Worm (Caenorhabditis elegans): ENCODE results near the gene K07C5.9.
A peak's percentile ranks its signal among the peaks of the same experiment; 100 is the strongest.

Gene K07C5.9

DNA sequence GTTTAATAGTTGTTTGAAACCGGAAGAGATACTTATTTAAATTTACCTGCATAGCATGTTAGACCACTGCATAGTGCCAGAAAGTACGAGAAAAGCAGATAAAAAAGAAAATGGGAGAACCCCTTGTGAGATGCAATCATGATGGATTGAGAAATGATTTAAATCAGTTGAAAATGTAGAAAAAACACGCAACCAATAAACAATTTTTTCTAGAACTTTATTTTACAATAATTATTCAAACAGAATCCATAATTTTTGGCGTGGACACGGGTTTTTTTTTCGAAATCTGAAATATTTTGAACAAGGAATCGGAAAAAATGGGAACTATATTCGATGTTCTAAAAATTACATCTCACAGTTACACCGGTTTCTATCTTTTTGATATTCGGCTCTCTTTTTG is 29.3 kb upstream of the K07C5.9 start, which contains the start of gene AC3.12:
AC3.12 (minus strand) TSS at position 101 of the 400 bp plus-strand sequence.
- TF ChIP-seq zip-8 (tag; optimal IDR thresholded peaks at IDR 0.05) (no peak), cnd-1 (tag; optimal IDR thresholded peaks at IDR 0.05) (no peak), bed-3 (GFP tag; optimal IDR thresholded peaks at IDR 0.05) (no peak)

DNA sequence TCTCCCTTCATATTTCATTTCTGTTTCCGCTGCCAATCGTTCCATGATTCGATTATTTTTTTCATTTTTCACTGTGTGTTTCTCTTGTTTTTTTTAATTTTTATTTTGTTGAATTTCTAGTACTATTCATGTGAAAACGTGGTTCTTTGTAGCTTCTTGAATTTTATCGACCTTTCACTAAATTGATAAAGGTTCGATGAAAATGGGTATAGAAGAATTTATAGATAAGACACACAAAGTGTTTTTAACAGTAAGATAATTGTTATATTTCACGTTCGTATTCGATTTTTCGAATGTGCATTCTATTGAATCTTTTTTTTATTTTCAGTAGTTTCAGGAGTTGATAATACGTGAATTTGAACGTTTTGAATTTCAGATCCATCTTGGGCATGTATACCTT is 22.0 kb upstream of the K07C5.9 start, which contains the start of gene ugt-49:
ugt-49 (plus strand) TSS at position 371 of the 400 bp plus-strand sequence.
- TF ChIP-seq ces-1 (GFP tag; optimal IDR thresholded peaks at IDR 0.05) (no peak), nhr-12 (tag; optimal IDR thresholded peaks at IDR 0.05) (no peak), sem-2 (GFP tag; optimal IDR thresholded peaks at IDR 0.05) (no peak), unc-62 (GFP tag; optimal IDR thresholded peaks at IDR 0.05) (no peak), mab-5 (tag; optimal IDR thresholded peaks at IDR 0.05) (no peak), nhr-2 (tag; optimal IDR thresholded peaks at IDR 0.05) (no peak)

DNA sequence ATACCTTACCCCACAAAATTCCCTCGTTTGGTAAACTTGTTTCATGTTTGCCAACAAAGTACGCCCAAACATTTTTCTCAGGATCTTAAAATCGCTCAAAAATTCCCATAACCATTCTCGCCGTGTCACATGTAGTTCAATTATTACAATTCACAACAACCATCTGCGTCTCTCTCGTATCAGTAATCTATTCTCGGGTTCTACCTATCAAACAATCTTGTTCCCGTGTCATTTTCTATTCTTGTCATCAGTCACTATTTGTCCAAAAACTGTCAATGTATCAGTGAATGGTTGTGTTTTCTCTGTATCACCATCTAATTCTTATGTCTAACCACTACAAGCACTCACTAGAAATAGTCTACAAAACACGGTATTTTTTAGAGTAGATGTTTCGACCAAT is 21.2 kb upstream of the K07C5.9 start:
- no peak for TF ChIP-seq elt-3 (tag; optimal IDR thresholded peaks at IDR 0.05)
- no peak for TF ChIP-seq snpc-4 (tag; optimal IDR thresholded peaks at IDR 0.05)
- no peak for TF ChIP-seq mab-5 (tag; optimal IDR thresholded peaks at IDR 0.05)
- TF ChIP-seq unc-39 (tag; optimal IDR thresholded peaks at IDR 0.05): no peak
- TF ChIP-seq nhr-2 (tag; optimal IDR thresholded peaks at IDR 0.05): no peak
- no peak for TF ChIP-seq zip-8 (tag; optimal IDR thresholded peaks at IDR 0.05)
- TF ChIP-seq sem-2 (GFP tag; optimal IDR thresholded peaks at IDR 0.05): no peak
- TF ChIP-seq nhr-76 (tag; optimal IDR thresholded peaks at IDR 0.05): no peak
- no peak for TF ChIP-seq ham-2 (GFP tag; optimal IDR thresholded peaks at IDR 0.05)

DNA sequence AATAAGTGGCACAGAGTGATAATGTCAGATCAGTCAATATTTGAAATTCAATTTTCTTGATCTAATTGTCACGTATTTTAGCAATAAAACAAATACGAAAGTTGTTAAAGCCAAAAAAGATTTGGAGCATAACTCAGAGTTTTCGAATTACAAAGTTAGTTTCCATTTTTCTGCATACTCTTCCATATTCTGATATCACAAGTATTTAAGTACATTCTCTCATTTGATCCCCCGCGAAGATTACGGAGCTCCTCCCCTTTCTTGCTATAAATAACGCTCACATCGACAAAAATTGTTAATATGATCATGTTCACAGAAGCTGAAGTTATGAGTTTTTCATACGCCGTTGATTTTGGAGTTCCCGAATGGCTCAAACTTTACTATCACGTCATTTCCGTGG is 18.3 kb upstream of the K07C5.9 start, which contains the start of gene sri-20:
sri-20 (plus strand) TSS at position 301 of the 400 bp plus-strand sequence.
- TF ChIP-seq ces-1 (GFP tag; optimal IDR thresholded peaks at IDR 0.05): no peak
- TF ChIP-seq sem-2 (GFP tag; optimal IDR thresholded peaks at IDR 0.05): no peak
- no peak for TF ChIP-seq zip-8 (tag; optimal IDR thresholded peaks at IDR 0.05)
- no peak for TF ChIP-seq sptf-1 (tag; optimal IDR thresholded peaks at IDR 0.05)
- TF ChIP-seq lsy-2 (tag; optimal IDR thresholded peaks at IDR 0.05): no peak
- no peak for TF ChIP-seq lin-32 (GFP tag; optimal IDR thresholded peaks at IDR 0.05)
- no peak for TF ChIP-seq ceh-83 (GFP tag; optimal IDR thresholded peaks at IDR 0.05)

DNA sequence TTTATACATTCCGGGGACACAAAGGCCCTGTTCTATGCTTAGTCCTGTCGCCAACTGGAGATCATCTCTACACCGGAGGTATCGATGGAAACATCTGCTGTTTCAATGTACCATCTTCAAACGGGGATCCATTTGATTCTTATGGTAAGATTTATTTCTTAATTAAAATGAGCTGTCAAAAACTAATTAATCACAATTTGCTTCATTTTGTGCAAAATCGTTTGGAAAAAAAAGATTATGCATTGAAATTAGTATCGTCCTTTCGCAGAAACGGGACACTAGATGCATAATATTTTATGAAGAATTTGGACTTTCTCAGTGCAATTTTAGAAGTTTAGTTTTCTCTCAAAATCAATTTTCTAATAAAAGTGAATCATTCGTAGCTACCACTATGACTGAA is 13.9 kb upstream of the K07C5.9 start:
- TF ChIP-seq unc-62 (GFP tag; optimal IDR thresholded peaks at IDR 0.05) (no peak), ceh-83 (GFP tag; optimal IDR thresholded peaks at IDR 0.05) (no peak), nhr-28 (tag; optimal IDR thresholded peaks at IDR 0.05) (no peak), elt-1 (tag; optimal IDR thresholded peaks at IDR 0.05; ENCODE audit: borderline replicate concordance, insufficient read depth) (no peak), blmp-1 (tag; optimal IDR thresholded peaks at IDR 0.05) (no peak), ham-2 (GFP tag; optimal IDR thresholded peaks at IDR 0.05) (no peak), mab-5 (tag; optimal IDR thresholded peaks at IDR 0.05) (no peak), ces-1 (GFP tag; optimal IDR thresholded peaks at IDR 0.05) (no peak), nhr-12 (tag; optimal IDR thresholded peaks at IDR 0.05) (no peak), lin-32 (GFP tag; optimal IDR thresholded peaks at IDR 0.05) (no peak), lsy-2 (tag; optimal IDR thresholded peaks at IDR 0.05) (no peak), hlh-1 (tag; optimal IDR thresholded peaks at IDR 0.05) (no peak), snpc-4 (tag; optimal IDR thresholded peaks at IDR 0.05) (no peak), drap-1 (GFP tag; optimal IDR thresholded peaks at IDR 0.05) (no peak), zip-8 (tag; optimal IDR thresholded peaks at IDR 0.05) (no peak), cnd-1 (tag; optimal IDR thresholded peaks at IDR 0.05) (no peak)

DNA sequence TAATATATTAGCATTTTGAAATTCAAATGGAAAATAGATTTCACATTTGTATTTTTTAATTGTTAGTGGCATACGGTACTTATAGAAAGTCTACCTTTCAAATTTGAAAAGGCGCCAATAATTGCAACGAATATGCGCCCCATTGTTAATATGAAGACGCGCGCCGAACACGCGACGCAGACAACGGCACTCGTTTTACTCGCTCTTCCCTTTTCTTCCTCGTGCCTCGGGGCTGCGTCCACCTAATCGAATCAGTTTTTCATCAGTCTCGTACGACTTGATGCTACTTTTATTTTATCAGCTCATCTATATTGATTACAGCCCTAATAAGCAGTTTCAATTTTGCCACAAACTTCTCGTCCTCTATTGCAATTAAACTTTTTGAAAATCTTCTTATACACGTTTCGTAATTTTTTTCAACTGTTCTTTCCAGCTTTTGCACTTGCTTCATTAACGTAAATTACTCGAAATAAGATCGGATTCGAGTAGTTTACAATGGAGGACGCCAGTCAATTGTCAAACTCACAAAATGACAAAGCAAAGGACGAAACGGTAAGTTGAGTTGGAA is 12.0 kb upstream of the K07C5.9 start, which contains the start of gene cash-1:
cash-1 (plus strand) TSS at position 432 of the 568 bp plus-strand sequence.
- peak; percentile 23 for TF ChIP-seq lin-13 (tag; optimal IDR thresholded peaks at IDR 0.05)
- TF ChIP-seq ceh-43 (GFP tag; optimal IDR thresholded peaks at IDR 0.05): no peak
- no peak for TF ChIP-seq elt-3 (tag; optimal IDR thresholded peaks at IDR 0.05)
- TF ChIP-seq unc-39 (tag; optimal IDR thresholded peaks at IDR 0.05): no peak
- peak; percentile 68 for TF ChIP-seq lsy-2 (tag; optimal IDR thresholded peaks at IDR 0.05)
- no peak for TF ChIP-seq ham-2 (GFP tag; optimal IDR thresholded peaks at IDR 0.05)
- no peak for TF ChIP-seq bed-3 (GFP tag; optimal IDR thresholded peaks at IDR 0.05)
- no peak for TF ChIP-seq tbx-8 (GFP tag; optimal IDR thresholded peaks at IDR 0.05)
- TF ChIP-seq hlh-1 (tag; optimal IDR thresholded peaks at IDR 0.05): peak; percentile 10
- TF ChIP-seq pha-4 (tag; optimal IDR thresholded peaks at IDR 0.05): peak; percentile 18
- peak; percentile 54 for TF ChIP-seq mep-1 (tag; optimal IDR thresholded peaks at IDR 0.05)
- TF ChIP-seq ceh-39 (tag; optimal IDR thresholded peaks at IDR 0.05): peak; percentile 18
- peak; percentile 89 for TF ChIP-seq ces-1 (GFP tag; optimal IDR thresholded peaks at IDR 0.05)
- no peak for TF ChIP-seq nhr-12 (tag; optimal IDR thresholded peaks at IDR 0.05)
- peak; percentile 32 for TF ChIP-seq nhr-237 (tag; optimal IDR thresholded peaks at IDR 0.05)
- no peak for TF ChIP-seq mab-5 (tag; optimal IDR thresholded peaks at IDR 0.05)
